ENCODE assay signal across 2 fruit fly cellular contexts in genomic region chr2L:13258702-13259101, dm6.
TF ChIP-seq lines count a peak whose summit lies in the region.

No protein-coding gene starts in this region.

TF ChIP-seq in whole organism, embryonic, 481 proteins besides CTCF, POLR2A, EP300 and RAD21 (continued from another document):
- TF ChIP-seq Asciz (GFP tag; optimal IDR thresholded peaks at IDR 0.05; lab: Kevin White, UChicago): peak; percentile 7
- peak; percentile 48 for TF ChIP-seq CG7839 (tag; optimal IDR thresholded peaks at IDR 0.05; lab: Kevin White, UChicago)
- no peak for TF ChIP-seq sim (GFP tag; IDR thresholded peaks at IDR 0.05; lab: Robert Waterston, UW)
- TF ChIP-seq Hand (GFP tag; optimal IDR thresholded peaks at IDR 0.05; lab: Kevin White, UChicago): no peak
- TF ChIP-seq zfh2 (GFP tag; optimal IDR thresholded peaks at IDR 0.05; lab: Kevin White, UChicago): peak; percentile 9
- TF ChIP-seq CG12219 (GFP tag; optimal IDR thresholded peaks at IDR 0.05; lab: Kevin White, UChicago): peak; percentile 47
- TF ChIP-seq sens (GFP tag; lab: Kevin White, UChicago): peak; percentile 69
- TF ChIP-seq CG18599 (GFP tag; optimal IDR thresholded peaks at IDR 0.05; lab: Kevin White, UChicago): peak; percentile 20
- peak in 1 of 2 experiments; percentile 40 for TF ChIP-seq eve (GFP tag; optimal IDR thresholded peaks at IDR 0.05; lab: Kevin White, UChicago)
- TF ChIP-seq seq (GFP tag; IDR thresholded peaks at IDR 0.05; lab: Robert Waterston, UW): 0 out of 2 replicates have a peak, but pooled peaks have one; percentile 19
- TF ChIP-seq Rfx (GFP tag; IDR thresholded peaks at IDR 0.05; lab: Robert Waterston, UW): peak; percentile 47
- peak; percentile 68 for TF ChIP-seq gem (tag; optimal IDR thresholded peaks at IDR 0.05; lab: Kevin White, UChicago)
- no peak for TF ChIP-seq maf-S (GFP tag; optimal IDR thresholded peaks at IDR 0.05; lab: Kevin White, UChicago)
- no peak for TF ChIP-seq crc (GFP tag; optimal IDR thresholded peaks at IDR 0.05; lab: Kevin White, UChicago)
- TF ChIP-seq unpg (GFP tag; optimal IDR thresholded peaks at IDR 0.05; lab: Kevin White, UChicago): peak; percentile 62
- peak; percentile 8 for TF ChIP-seq Sox100B (GFP tag; optimal IDR thresholded peaks at IDR 0.05; lab: Kevin White, UChicago)
- no peak for TF ChIP-seq CG4730 (GFP tag; IDR thresholded peaks at IDR 0.05; lab: Robert Waterston, UW)
- TF ChIP-seq H2.0 (GFP tag; IDR thresholded peaks at IDR 0.05; lab: Robert Waterston, UW): 0 out of 2 replicates have a peak, but pooled peaks have one; percentile 22
- TF ChIP-seq bcd (GFP tag; optimal IDR thresholded peaks at IDR 0.05; lab: Kevin White, UChicago): peak; percentile 1
- peak; percentile 25; the same call in 1 of the 2 replicates for TF ChIP-seq al (GFP tag; IDR thresholded peaks at IDR 0.05; lab: Robert Waterston, UW)
- TF ChIP-seq ara (GFP tag; IDR thresholded peaks at IDR 0.05; lab: Robert Waterston, UW): 0 out of 2 replicates have a peak, but pooled peaks have one; percentile 26
- peak; percentile 43 for TF ChIP-seq tap (tag; optimal IDR thresholded peaks at IDR 0.05; lab: Kevin White, UChicago)
- TF ChIP-seq CG14050 (GFP tag; IDR thresholded peaks at IDR 0.05; lab: Robert Waterston, UW): 0 out of 3 replicates have a peak, but pooled peaks have one; percentile 19
- no peak for TF ChIP-seq Awh (GFP tag; IDR thresholded peaks at IDR 0.05; lab: Robert Waterston, UW)
- no peak for TF ChIP-seq sens-2 (GFP tag; IDR thresholded peaks at IDR 0.05; lab: Robert Waterston, UW)
- peak; percentile 23; the same call in 1 of the 2 replicates for TF ChIP-seq Ada2b (GFP tag; IDR thresholded peaks at IDR 0.05; lab: Robert Waterston, UW)
- peak; percentile 54 for TF ChIP-seq Sox102F (GFP tag; optimal IDR thresholded peaks at IDR 0.05; lab: Kevin White, UChicago)
- TF ChIP-seq BtbVII (GFP tag; optimal IDR thresholded peaks at IDR 0.05; lab: Kevin White, UChicago): no peak
- 0 out of 3 replicates have a peak, but pooled peaks have one; percentile 18 for TF ChIP-seq B-H1 (GFP tag; IDR thresholded peaks at IDR 0.05; lab: Robert Waterston, UW)
- TF ChIP-seq CG12744 (GFP tag; optimal IDR thresholded peaks at IDR 0.05; lab: Kevin White, UChicago): no peak
- no peak for TF ChIP-seq Xbp1 (GFP tag; optimal IDR thresholded peaks at IDR 0.05; lab: Kevin White, UChicago)
- TF ChIP-seq nmo (GFP tag; optimal IDR thresholded peaks at IDR 0.05; lab: Kevin White, UChicago): peak; percentile 12
- TF ChIP-seq CG6254 (GFP tag; optimal IDR thresholded peaks at IDR 0.05; lab: Kevin White, UChicago): peak; percentile 3
- peak; percentile 15 for TF ChIP-seq CG12769 (tag; optimal IDR thresholded peaks at IDR 0.05; lab: Kevin White, UChicago)
- no peak for TF ChIP-seq vfl (GFP tag; optimal IDR thresholded peaks at IDR 0.05; lab: Kevin White, UChicago)

TF ChIP-seq in whole organism, prepupa, 60 proteins besides CTCF, POLR2A, EP300 and RAD21 (continued from another document):
- no peak for TF ChIP-seq CG31627 (GFP tag; optimal IDR thresholded peaks at IDR 0.05; lab: Kevin White, UChicago)
- TF ChIP-seq CG6808 (GFP tag; optimal IDR thresholded peaks at IDR 0.05; lab: Kevin White, UChicago): no peak
- TF ChIP-seq dac (GFP tag; optimal IDR thresholded peaks at IDR 0.05; lab: Kevin White, UChicago): no peak
- no peak for TF ChIP-seq ss (GFP tag; optimal IDR thresholded peaks at IDR 0.05; lab: Kevin White, UChicago)
- no peak for TF ChIP-seq CG11762 (GFP tag; optimal IDR thresholded peaks at IDR 0.05; lab: Kevin White, UChicago; ENCODE audit: insufficient read depth)
- TF ChIP-seq CG8319 (GFP tag; optimal IDR thresholded peaks at IDR 0.05; lab: Kevin White, UChicago): no peak
- peak; percentile 32 for TF ChIP-seq pdm3 (GFP tag; optimal IDR thresholded peaks at IDR 0.05; lab: Kevin White, UChicago)
- TF ChIP-seq CG11294 (GFP tag; IDR thresholded peaks at IDR 0.05; lab: Robert Waterston, UW): no peak
- peak; percentile 42 for TF ChIP-seq CG3919 (GFP tag; optimal IDR thresholded peaks at IDR 0.05; lab: Kevin White, UChicago)
- TF ChIP-seq Blimp-1 (GFP tag; optimal IDR thresholded peaks at IDR 0.05; lab: Kevin White, UChicago): no peak
- TF ChIP-seq fkh (GFP tag; optimal IDR thresholded peaks at IDR 0.05; lab: Kevin White, UChicago): no peak
- TF ChIP-seq CG1621 (tag; optimal IDR thresholded peaks at IDR 0.05; lab: Kevin White, UChicago): no peak
- no peak for TF ChIP-seq Sox14 (GFP tag; optimal IDR thresholded peaks at IDR 0.05; lab: Kevin White, UChicago)
- no peak for TF ChIP-seq Hr38 (GFP tag; optimal IDR thresholded peaks at IDR 0.05; lab: Kevin White, UChicago)
- TF ChIP-seq CG8119 (GFP tag; IDR thresholded peaks at IDR 0.05; lab: Robert Waterston, UW): peak; percentile 60; the same call in 2 of the 3 replicates
- peak; percentile 48 for TF ChIP-seq achi (GFP tag; optimal IDR thresholded peaks at IDR 0.05; lab: Kevin White, UChicago)
- TF ChIP-seq CG6854 (GFP tag; optimal IDR thresholded peaks at IDR 0.05; lab: Kevin White, UChicago): no peak
- no peak for TF ChIP-seq Sox102F (GFP tag; optimal IDR thresholded peaks at IDR 0.05; lab: Kevin White, UChicago)
- TF ChIP-seq dsx (GFP tag; optimal IDR thresholded peaks at IDR 0.05; lab: Kevin White, UChicago; ENCODE audit: poor library complexity, severe bottlenecking): no peak
- no peak for TF ChIP-seq CG7368 (GFP tag; optimal IDR thresholded peaks at IDR 0.05; lab: Kevin White, UChicago)
- TF ChIP-seq Hr4 (GFP tag; optimal IDR thresholded peaks at IDR 0.05; lab: Kevin White, UChicago): peak; percentile 29
- no peak for TF ChIP-seq CG10669 (GFP tag; optimal IDR thresholded peaks at IDR 0.05; lab: Kevin White, UChicago)
- TF ChIP-seq eg (GFP tag; IDR thresholded peaks at IDR 0.05; lab: Robert Waterston, UW): no peak; the same call in 2 of the 3 replicates
- TF ChIP-seq salr (GFP tag; optimal IDR thresholded peaks at IDR 0.05; lab: Kevin White, UChicago): no peak
- no peak for TF ChIP-seq CG9139 (GFP tag; optimal IDR thresholded peaks at IDR 0.05; lab: Kevin White, UChicago)
